Fruit fly (Drosophila melanogaster) whole organism, embryonic: Measurements from ENCODE around the gene Dpm2.

ENCODE experiments used
- BtbVII ChIP-seq: fragments of 200-800 bp; sonication (Bioruptor generic); optimal IDR thresholded peaks from 3 replicates; lab custom pipeline; 2017; ENCODE audit warnings: missing biosample characterization, mild to moderate bottlenecking, missing genetic modification characterization
- Bteb2 ChIP-seq: fragments of 200-800 bp; sonication (Bioruptor generic); optimal IDR thresholded peaks from 2 replicates; lab custom pipeline; 2016; ENCODE audit warnings: missing biosample characterization, missing genetic modification characterization
- CG12236 ChIP-seq: fragments of 200-800 bp; sonication (Bioruptor generic); optimal IDR thresholded peaks from 2 replicates; lab custom pipeline; 2016; ENCODE audit warnings: missing biosample characterization, missing genetic modification characterization
- CG12942 ChIP-seq: fragments of 200-800 bp; sonication (Bioruptor generic); optimal IDR thresholded peaks from 3 replicates; lab custom pipeline; 2016; ENCODE audit warnings: missing biosample characterization, missing genetic modification characterization
- CG13287 ChIP-seq: fragments of 200-800 bp; sonication (Bioruptor generic); IDR thresholded peaks from 2 replicates; pipeline ENCODE4 v1.3.6; 2022; ENCODE audit warnings: missing biosample characterization, missing genetic modification characterization; ENCODE audit not compliant: partially characterized antibody
- CG14441 ChIP-seq: fragments of 200-800 bp; sonication (Bioruptor generic); IDR thresholded peaks from 2 replicates; pipeline ENCODE4 v1.3.6; 2022; ENCODE audit warnings: missing biosample characterization, missing genetic modification characterization
- CG14710 ChIP-seq: fragments of 200-800 bp; sonication (Bioruptor generic); optimal IDR thresholded peaks from 3 replicates; lab custom pipeline; 2019; ENCODE audit warnings: missing biosample characterization, mild to moderate bottlenecking, missing genetic modification characterization, moderate library complexity
- CG14860 ChIP-seq: fragments of 200-800 bp; sonication (Bioruptor generic); IDR thresholded peaks from 3 replicates; pipeline ENCODE4 v1.3.6; 2022; ENCODE audit warnings: missing biosample characterization, missing genetic modification characterization; ENCODE audit not compliant: partially characterized antibody
- CG15601 ChIP-seq: fragments of 200-800 bp; sonication (Bioruptor generic); optimal IDR thresholded peaks from 3 replicates; lab custom pipeline; 2019; ENCODE audit warnings: missing biosample characterization, mild to moderate bottlenecking, missing genetic modification characterization, moderate library complexity
- CG16815 ChIP-seq: fragments of 200-800 bp; sonication (Bioruptor generic); optimal IDR thresholded peaks from 3 replicates; lab custom pipeline; 2017; ENCODE audit warnings: missing biosample characterization, mild to moderate bottlenecking, missing genetic modification characterization
- CG30403 ChIP-seq: fragments of 200-800 bp; sonication (Bioruptor generic); optimal IDR thresholded peaks from 3 replicates; lab custom pipeline; 2016; ENCODE audit warnings: missing biosample characterization, missing genetic modification characterization
- CG3163 ChIP-seq: fragments of 200-800 bp; sonication (Bioruptor generic); optimal IDR thresholded peaks from 3 replicates; lab custom pipeline; 2016; ENCODE audit warnings: missing biosample characterization, missing genetic modification characterization
- CG32532 ChIP-seq: fragments of 200-800 bp; sonication (Bioruptor generic); IDR thresholded peaks from 2 replicates; pipeline ENCODE4 v1.3.6; 2022; ENCODE audit warnings: missing biosample characterization, missing genetic modification characterization
- CG33557 ChIP-seq: fragments of 200-800 bp; sonication (Bioruptor generic); optimal IDR thresholded peaks from 2 replicates; lab custom pipeline; 2019; ENCODE audit warnings: missing biosample characterization, mild to moderate bottlenecking, missing genetic modification characterization, moderate library complexity
- CG7928 ChIP-seq: fragments of 200-800 bp; sonication (Bioruptor generic); optimal IDR thresholded peaks from 2 replicates; lab custom pipeline; 2017; ENCODE audit warnings: missing biosample characterization, mild to moderate bottlenecking, missing genetic modification characterization
- CG9437 ChIP-seq: fragments of 200-800 bp; sonication (Bioruptor generic); optimal IDR thresholded peaks from 2 replicates; lab custom pipeline; 2018; ENCODE audit warnings: missing biosample characterization, mild to moderate bottlenecking, missing genetic modification characterization
- D19B ChIP-seq: fragments of 200-800 bp; sonication (Bioruptor generic); optimal IDR thresholded peaks from 2 replicates; lab custom pipeline; 2017; ENCODE audit warnings: missing biosample characterization, mild to moderate bottlenecking, missing genetic modification characterization
- Dll ChIP-seq: fragments of 200-800 bp; sonication (Bioruptor generic); IDR thresholded peaks from 4 replicates; pipeline ENCODE4 v1.3.6; 2022; ENCODE audit warnings: missing biosample characterization, missing genetic modification characterization; ENCODE audit not compliant: partially characterized antibody
- Fer1 ChIP-seq: fragments of 200-800 bp; sonication (Bioruptor generic); optimal IDR thresholded peaks from 2 replicates; lab custom pipeline; 2017; ENCODE audit warnings: missing biosample characterization, mild to moderate bottlenecking, missing genetic modification characterization
- Hr51 ChIP-seq, 2 experiments: fragments of 200-800 bp; sonication (Bioruptor generic); optimal IDR thresholded peaks; 2 replicates in 1 of 2; 3 replicates in 1 of 2; lab custom pipeline; 2016 to 2018; ENCODE audit warnings: missing biosample characterization in 2 of 2, missing genetic modification characterization in 2 of 2, mild to moderate bottlenecking in 1 of 2, moderate library complexity in 1 of 2
- Lhr ChIP-seq: fragments of 200-800 bp; sonication (Bioruptor generic); optimal IDR thresholded peaks from 3 replicates; lab custom pipeline; 2017; ENCODE audit warnings: mild to moderate bottlenecking, missing biosample characterization, missing genetic modification reagents, missing genetic modification characterization
- Max ChIP-seq: fragments of 200-800 bp; sonication (Bioruptor generic); optimal IDR thresholded peaks from 2 replicates; lab custom pipeline; 2016; ENCODE audit warnings: missing biosample characterization, mild to moderate bottlenecking, missing genetic modification characterization
- Ssrp ChIP-seq: fragments of 200-800 bp; sonication (Bioruptor generic); optimal IDR thresholded peaks from 2 replicates; lab custom pipeline; 2018; ENCODE audit warnings: missing biosample characterization, mild to moderate bottlenecking, missing genetic modification characterization, moderate library complexity
- Stat92E ChIP-seq, 3 experiments: fragments of >200 bp in 2 of 3; fragments of 200-800 bp in 1 of 3; sonication (Bioruptor generic) in 1 of 3; optimal IDR thresholded peaks; 2 replicates each; lab custom pipeline; 2017 to 2019; ENCODE audit warnings: missing biosample characterization in 3 of 3, missing genetic modification characterization in 3 of 3, mild to moderate bottlenecking in 1 of 3, moderate library complexity in 1 of 3
- cato ChIP-seq: fragments of 200-800 bp; sonication (Bioruptor generic); optimal IDR thresholded peaks from 2 replicates; lab custom pipeline; 2016; ENCODE audit warnings: missing biosample characterization, missing genetic modification characterization, borderline replicate concordance
- chinmo ChIP-seq: fragments of 200-800 bp; sonication (Bioruptor generic); IDR thresholded peaks from 4 replicates; pipeline ENCODE4 v1.3.6; 2022; ENCODE audit warnings: missing biosample characterization, missing genetic modification characterization; ENCODE audit not compliant: partially characterized antibody
- croc ChIP-seq: fragments of 200-800 bp; sonication (Bioruptor generic); conservative IDR thresholded peaks from 3 replicates; pipeline ENCODE4 v1.3.6; 2022; ENCODE audit warnings: missing biosample characterization, missing genetic modification characterization
- grn ChIP-seq: fragments of 200-800 bp; sonication (Bioruptor generic); optimal IDR thresholded peaks from 3 replicates; lab custom pipeline; 2017; ENCODE audit warnings: missing biosample characterization, missing genetic modification characterization
- h ChIP-seq: fragments of >200 bp; optimal IDR thresholded peaks from 2 replicates; lab custom pipeline; 2017
- hth ChIP-seq: fragments of >200 bp; optimal IDR thresholded peaks from 2 replicates; lab custom pipeline; 2017; ENCODE audit warnings: inconsistent platforms
- lola ChIP-seq, 3 experiments: fragments of >200 bp in 2 of 3; fragments of 200-800 bp in 1 of 3; sonication (Bioruptor generic) in 1 of 3; optimal IDR thresholded peaks; 2 replicates each; lab custom pipeline; 2017 to 2019; ENCODE audit warnings: missing biosample characterization in 3 of 3, missing genetic modification characterization in 3 of 3, mild to moderate bottlenecking in 1 of 3, moderate library complexity in 1 of 3
- onecut ChIP-seq: fragments of 200-800 bp; sonication (Bioruptor generic); IDR thresholded peaks from 2 replicates; pipeline ENCODE4 v1.3.6; 2022; ENCODE audit warnings: missing biosample characterization, missing genetic modification characterization
- pb ChIP-seq: fragments of 200-800 bp; sonication (Bioruptor generic); optimal IDR thresholded peaks from 3 replicates; lab custom pipeline; 2016; ENCODE audit warnings: missing biosample characterization, missing genetic modification characterization
- peb ChIP-seq: fragments of 200-800 bp; sonication (Bioruptor generic); IDR thresholded peaks from 2 replicates; pipeline ENCODE4 v1.3.6; 2022; ENCODE audit warnings: missing biosample characterization, missing genetic modification characterization
- pho ChIP-seq: fragments of 200-800 bp; sonication (Bioruptor generic); optimal IDR thresholded peaks from 2 replicates; lab custom pipeline; 2016; ENCODE audit warnings: missing biosample characterization, missing genetic modification characterization
- sob ChIP-seq: fragments of 200-800 bp; sonication (Bioruptor generic); IDR thresholded peaks from 2 replicates; pipeline ENCODE4 v1.3.6; 2022; ENCODE audit warnings: missing biosample characterization, missing genetic modification characterization
- tap ChIP-seq: fragments of 200-800 bp; optimal IDR thresholded peaks from 3 replicates; lab custom pipeline; 2019; ENCODE audit warnings: missing biosample characterization, mild to moderate bottlenecking, missing genetic modification characterization, moderate library complexity
- trem ChIP-seq: fragments of 200-800 bp; optimal IDR thresholded peaks from 3 replicates; lab custom pipeline; 2019; ENCODE audit warnings: missing biosample characterization, mild to moderate bottlenecking, missing genetic modification characterization, moderate library complexity
- tup ChIP-seq: fragments of 200-800 bp; sonication (Bioruptor generic); optimal IDR thresholded peaks from 2 replicates; lab custom pipeline; 2016; ENCODE audit warnings: missing biosample characterization, mild to moderate bottlenecking, missing genetic modification characterization, moderate library complexity
- unpg ChIP-seq: fragments of 200-800 bp; sonication (Bioruptor generic); optimal IDR thresholded peaks from 3 replicates; lab custom pipeline; 2018; ENCODE audit warnings: missing biosample characterization, mild to moderate bottlenecking, missing genetic modification characterization, moderate library complexity
- vfl ChIP-seq: fragments of 200-800 bp; sonication (Bioruptor generic); optimal IDR thresholded peaks from 2 replicates; lab custom pipeline; 2016; ENCODE audit warnings: missing biosample characterization, missing genetic modification characterization
- wor ChIP-seq: fragments of 200-800 bp; sonication (Bioruptor generic); IDR thresholded peaks from 2 replicates; pipeline ENCODE4 v1.3.6; 2022; ENCODE audit warnings: missing biosample characterization, missing genetic modification characterization
- z ChIP-seq: fragments of 200-800 bp; sonication (Bioruptor generic); IDR thresholded peaks from 3 replicates; pipeline ENCODE4 v1.3.6; 2022; ENCODE audit warnings: missing biosample characterization, missing genetic modification characterization

Gene Dpm2

DNA sequence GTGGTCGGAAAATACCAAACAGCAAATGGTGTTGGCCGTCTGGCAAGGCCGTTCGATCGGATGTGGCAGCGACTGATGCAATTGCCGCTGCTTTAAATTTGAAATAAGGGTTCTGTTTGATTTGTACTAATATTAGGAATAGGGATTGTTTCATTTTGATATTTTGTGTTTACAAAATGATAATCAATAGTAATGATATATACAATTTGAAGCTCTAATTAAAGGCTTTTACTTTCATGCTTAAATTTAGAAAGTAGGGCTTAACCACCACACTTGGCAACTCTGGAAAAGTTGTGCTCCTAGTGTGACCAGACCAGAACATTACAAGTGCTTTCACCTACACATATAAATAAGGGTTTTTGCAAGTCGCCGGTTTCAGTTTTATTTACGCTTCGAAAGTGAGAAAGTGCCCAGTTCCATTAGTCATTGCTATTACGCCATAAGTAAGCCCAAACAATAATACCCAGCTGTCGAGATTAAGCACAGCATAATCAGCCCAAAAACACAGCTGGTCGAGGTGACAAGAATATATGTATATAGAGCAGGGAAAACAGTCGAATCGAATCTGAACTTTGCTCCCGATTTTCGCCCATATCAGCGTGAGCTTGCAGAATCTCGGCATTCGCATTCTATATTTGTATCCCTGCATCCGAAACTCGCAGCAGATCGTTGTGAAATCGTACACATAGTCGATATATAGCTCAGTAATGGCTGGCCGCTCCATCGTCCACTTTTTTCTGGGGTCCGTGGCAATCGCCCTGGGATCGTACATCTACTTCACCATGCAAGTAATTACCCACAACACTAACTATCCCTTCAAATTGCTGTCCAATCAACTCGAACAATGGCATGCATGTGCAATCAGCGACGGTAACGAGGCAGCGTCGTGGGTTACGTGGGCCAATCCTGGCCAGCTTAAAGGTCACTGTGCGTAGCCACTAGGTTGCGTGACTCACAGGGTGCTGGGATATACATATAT is 6.9 kb downstream of the Dpm2 start, which contains the start of gene Gtpx (continued):
- no peak for TF ChIP-seq tup (GFP tag; lab: Kevin White, UChicago)
- TF ChIP-seq croc (GFP tag; lab: Robert Waterston, UW), result no peak
- no peak for TF ChIP-seq unpg (GFP tag; lab: Kevin White, UChicago)
- no peak for TF ChIP-seq CG9437
- TF ChIP-seq Stat92E (GFP tag; optimal IDR thresholded peaks at IDR 0.05; lab: Kevin White, UChicago), result no peak
- no peak for TF ChIP-seq CG14860 (GFP tag; lab: Robert Waterston, UW)
- no peak for TF ChIP-seq hth (lab: Kevin White, UChicago)
- no peak for TF ChIP-seq peb
- peak; percentile 21 for TF ChIP-seq CG3163 (GFP tag; lab: Kevin White, UChicago)
- TF ChIP-seq CG15601 (tag; lab: Kevin White, UChicago), result peak; percentile 48
- no peak for TF ChIP-seq h (lab: Kevin White, UChicago)
- TF ChIP-seq pho (GFP tag; lab: Kevin White, UChicago), result peak; percentile 54
- no peak for TF ChIP-seq Fer1 (GFP tag; lab: Kevin White, UChicago)
- TF ChIP-seq Lhr, result peak; percentile 83
- TF ChIP-seq CG14441 (GFP tag; lab: Robert Waterston, UW), result peak; percentile 51; the same call in 1 of the 2 replicates
- TF ChIP-seq onecut (GFP tag; lab: Robert Waterston, UW), result no peak; the same call in 1 of the 2 replicates
- peak; percentile 48 for TF ChIP-seq Bteb2 (GFP tag; lab: Kevin White, UChicago)
- peak; percentile 51; the same call in 2 of the 4 replicates for TF ChIP-seq Dll (GFP tag; lab: Robert Waterston, UW)
- no peak for TF ChIP-seq wor (GFP tag; lab: Robert Waterston, UW)
- TF ChIP-seq pb (GFP tag; lab: Kevin White, UChicago), result no peak
- TF ChIP-seq Ssrp, result peak; percentile 14
- peak; percentile 65 for TF ChIP-seq CG14710 (tag; lab: Kevin White, UChicago)
- no peak for TF ChIP-seq cato (GFP tag; lab: Kevin White, UChicago)

DNA sequence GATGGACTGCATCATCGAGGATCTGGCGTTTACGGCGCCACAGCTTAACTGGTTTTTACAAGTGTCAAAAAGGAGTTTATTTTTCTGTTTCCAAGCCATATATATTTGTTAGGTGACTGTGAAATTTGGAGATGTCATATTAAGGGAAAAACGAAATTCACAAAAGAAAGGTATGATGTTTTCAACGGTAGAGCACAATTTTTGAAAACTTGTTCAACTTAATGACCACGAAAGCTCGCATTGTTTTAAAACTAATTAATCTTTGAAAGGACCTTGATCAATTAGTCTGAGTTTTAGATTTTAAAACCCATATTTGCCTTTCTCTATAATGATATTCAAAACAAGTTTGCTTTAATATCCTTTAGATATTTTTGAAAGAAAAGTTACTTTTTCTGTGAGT is 9.4 kb downstream of the Dpm2 start, which contains the start of gene Strip:
Gene Strip (minus strand): TSS at position 101 of the 400 bp plus-strand sequence.
- TF ChIP-seq z (GFP tag; lab: Robert Waterston, UW) (no peak), CG33557 (GFP tag; lab: Kevin White, UChicago) (no peak), Max (GFP tag; lab: Kevin White, UChicago) (no peak), vfl (GFP tag; lab: Kevin White, UChicago) (no peak), CG12942 (GFP tag; lab: Kevin White, UChicago) (no peak), sob (GFP tag; lab: Robert Waterston, UW) (no peak), Hr51 (GFP tag; optimal IDR thresholded peaks at IDR 0.05; lab: Kevin White, UChicago) (no peak), CG16815 (GFP tag; lab: Kevin White, UChicago) (no peak)

DNA sequence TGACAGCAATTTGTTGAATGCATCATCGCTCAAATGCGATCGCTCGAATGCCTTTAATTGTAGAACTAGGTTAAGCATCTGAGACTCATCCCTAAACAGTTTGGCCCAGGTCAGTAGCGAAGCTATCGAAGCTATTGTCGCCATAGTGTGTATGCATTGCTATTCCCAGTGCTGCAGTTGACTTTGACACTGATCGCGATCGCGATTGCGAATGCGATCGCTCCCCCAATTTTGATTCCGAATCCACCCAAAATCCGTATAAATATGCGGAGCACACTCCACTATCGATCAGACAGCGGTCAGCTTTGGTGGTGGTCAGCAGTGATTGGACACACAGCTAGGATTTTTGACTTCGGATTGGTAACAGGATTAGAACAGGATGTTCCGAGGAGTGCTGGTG is 10.4 kb downstream of the Dpm2 start, which contains the start of gene CG14961:
Gene CG14961 (plus strand): TSS at position 301 of the 400 bp plus-strand sequence.
- TF ChIP-seq CG7928 (GFP tag; lab: Kevin White, UChicago), result no peak
- no peak for TF ChIP-seq D19B (GFP tag; lab: Kevin White, UChicago)
- TF ChIP-seq grn (GFP tag; lab: Kevin White, UChicago), result no peak
- TF ChIP-seq chinmo (GFP tag; lab: Robert Waterston, UW), result no peak
- TF ChIP-seq CG32532, result no peak
- no peak for TF ChIP-seq CG12236
- no peak for TF ChIP-seq lola (GFP tag; optimal IDR thresholded peaks at IDR 0.05; lab: Kevin White, UChicago)
- no peak for TF ChIP-seq CG13287 (GFP tag; lab: Robert Waterston, UW)
- TF ChIP-seq trem (tag; lab: Kevin White, UChicago), result no peak
- TF ChIP-seq BtbVII, result no peak
- TF ChIP-seq tap, result no peak
- no peak for TF ChIP-seq CG30403 (GFP tag; lab: Kevin White, UChicago)
- TF ChIP-seq, all 482 proteins: peak for 0
